Worm (Caenorhabditis elegans): ENCODE results near the gene D2096.7.

- no peak for TF ChIP-seq lin-11 (tag; optimal IDR thresholded peaks at IDR 0.05)
- TF ChIP-seq unc-62 (GFP tag; optimal IDR thresholded peaks at IDR 0.05) = no peak
- TF ChIP-seq ztf-11 (tag; optimal IDR thresholded peaks at IDR 0.05) = no peak
- TF ChIP-seq snpc-4 (tag; optimal IDR thresholded peaks at IDR 0.05) = no peak
- TF ChIP-seq blmp-1 (tag; optimal IDR thresholded peaks at IDR 0.05; ENCODE audit: insufficient read depth) = no peak
- no peak for TF ChIP-seq ama-1 (optimal IDR thresholded peaks at IDR 0.05)
- TF ChIP-seq elt-3 (tag; optimal IDR thresholded peaks at IDR 0.05) = no peak
- no peak for TF ChIP-seq gmeb-1 (tag; optimal IDR thresholded peaks at IDR 0.05)
- TF ChIP-seq nhr-11 (tag; optimal IDR thresholded peaks at IDR 0.05) = no peak
Measured at ce11 chrIV:8358492-8358891, 18.9 kb downstream of the D2096.7 start, which contains the start of gene D2096.13.

Data from whole organism, L2 larva.